Fruit fly (Drosophila melanogaster): ENCODE results near the gene kug.

The kug gene

dm6 chr3L:20004442-20004869 lies 645 bp upstream of the kug start (continued):
- TF ChIP-seq CG16813 (GFP tag; IDR thresholded peaks at IDR 0.05; ENCODE audit: partially characterized antibody): peak; percentile 62; the same call in 1 of the 3 replicates
- TF ChIP-seq sd (tag; optimal IDR thresholded peaks at IDR 0.05): peak; percentile 88
- TF ChIP-seq CG42726 (GFP tag; IDR thresholded peaks at IDR 0.05; ENCODE audit: partially characterized antibody): 0 out of 2 replicates have a peak, but pooled peaks have one; percentile 47
- TF ChIP-seq hbn (GFP tag; IDR thresholded peaks at IDR 0.05; ENCODE audit: partially characterized antibody): peak; percentile 37; the same call in 1 of the 2 replicates
- TF ChIP-seq az2 (GFP tag; optimal IDR thresholded peaks at IDR 0.05): no peak
- TF ChIP-seq unpg (GFP tag; optimal IDR thresholded peaks at IDR 0.05): peak; percentile 20
- peak; percentile 24; the same call in 1 of the 2 replicates for TF ChIP-seq E2f2 (GFP tag; IDR thresholded peaks at IDR 0.05)
- peak; percentile 12 for TF ChIP-seq NfI (GFP tag; optimal IDR thresholded peaks at IDR 0.05)
- peak; percentile 41 for TF ChIP-seq CG12659 (GFP tag; optimal IDR thresholded peaks at IDR 0.05)
- peak; percentile 14 for TF ChIP-seq CG2875 (GFP tag; optimal IDR thresholded peaks at IDR 0.05)
- TF ChIP-seq phol (tag; optimal IDR thresholded peaks at IDR 0.05): peak; percentile 8
- TF ChIP-seq gsb-n (tag; optimal IDR thresholded peaks at IDR 0.05): peak; percentile 46
- peak; percentile 37 for TF ChIP-seq CG18262 (tag; optimal IDR thresholded peaks at IDR 0.05)
- TF ChIP-seq chinmo (GFP tag; IDR thresholded peaks at IDR 0.05; ENCODE audit: partially characterized antibody): no peak
- no peak for TF ChIP-seq CG4854 (GFP tag; optimal IDR thresholded peaks at IDR 0.05)
- TF ChIP-seq pzg (GFP tag; optimal IDR thresholded peaks at IDR 0.05): peak; percentile 4
- peak; percentile 22 for TF ChIP-seq CG7987 (GFP tag; optimal IDR thresholded peaks at IDR 0.05)
- peak; percentile 23; the same call in 1 of the 2 replicates for TF ChIP-seq inv (GFP tag; IDR thresholded peaks at IDR 0.05; ENCODE audit: partially characterized antibody)
- peak; percentile 54 for TF ChIP-seq Lhr (GFP tag; optimal IDR thresholded peaks at IDR 0.05)
- peak; percentile 24 for TF ChIP-seq ATbp (GFP tag; optimal IDR thresholded peaks at IDR 0.05)
- TF ChIP-seq C15 (GFP tag; IDR thresholded peaks at IDR 0.05): no peak
- peak; percentile 15 for TF ChIP-seq dmrt99B (tag; optimal IDR thresholded peaks at IDR 0.05)
- TF ChIP-seq stwl (tag; optimal IDR thresholded peaks at IDR 0.05): peak; percentile 44

dm6 chr3L:20006269-20007265 lies 1.5 kb downstream of the kug start:
- TF ChIP-seq mirr (GFP tag; optimal IDR thresholded peaks at IDR 0.05) (peak; percentile 44), sna (GFP tag; IDR thresholded peaks at IDR 0.05; ENCODE audit: partially characterized antibody) (peak; percentile 92), pfk (GFP tag; optimal IDR thresholded peaks at IDR 0.05) (peak; percentile 2), CG9609 (GFP tag; optimal IDR thresholded peaks at IDR 0.05) (no peak), stc (GFP tag; IDR thresholded peaks at IDR 0.05) (no peak), CG17829 (tag; optimal IDR thresholded peaks at IDR 0.05) (peak; percentile 26), jumu (GFP tag; optimal IDR thresholded peaks at IDR 0.05) (no peak), CG13296 (GFP tag; optimal IDR thresholded peaks at IDR 0.05) (no peak), BEAF-32 (GFP tag; optimal IDR thresholded peaks at IDR 0.05) (peak; percentile 68), pho (GFP tag; optimal IDR thresholded peaks at IDR 0.05) (no peak), Side (GFP tag; optimal IDR thresholded peaks at IDR 0.05) (no peak), Usf (GFP tag; optimal IDR thresholded peaks at IDR 0.05) (no peak), maf-S (GFP tag; optimal IDR thresholded peaks at IDR 0.05) (no peak), CG14441 (GFP tag; IDR thresholded peaks at IDR 0.05) (no peak), CG11398 (GFP tag; optimal IDR thresholded peaks at IDR 0.05) (no peak), jing (GFP tag; optimal IDR thresholded peaks at IDR 0.05) (no peak), tup (GFP tag; optimal IDR thresholded peaks at IDR 0.05) (no peak), Six4 (GFP tag; optimal IDR thresholded peaks at IDR 0.05) (no peak), CG18476 (GFP tag; optimal IDR thresholded peaks at IDR 0.05) (no peak), pnt (GFP tag; optimal IDR thresholded peaks at IDR 0.05) (no peak), CG34376 (GFP tag; optimal IDR thresholded peaks at IDR 0.05) (no peak), CG32767 (GFP tag; IDR thresholded peaks at IDR 0.05) (peak; percentile 63; the same call in 1 of the 2 replicates), CG8089 (GFP tag; optimal IDR thresholded peaks at IDR 0.05) (peak; percentile 25), zf30C (GFP tag; optimal IDR thresholded peaks at IDR 0.05) (no peak)

Data from whole organism, embryonic.